Fruit fly (Drosophila melanogaster): ENCODE results near the gene myd.

The myd gene

DNA sequence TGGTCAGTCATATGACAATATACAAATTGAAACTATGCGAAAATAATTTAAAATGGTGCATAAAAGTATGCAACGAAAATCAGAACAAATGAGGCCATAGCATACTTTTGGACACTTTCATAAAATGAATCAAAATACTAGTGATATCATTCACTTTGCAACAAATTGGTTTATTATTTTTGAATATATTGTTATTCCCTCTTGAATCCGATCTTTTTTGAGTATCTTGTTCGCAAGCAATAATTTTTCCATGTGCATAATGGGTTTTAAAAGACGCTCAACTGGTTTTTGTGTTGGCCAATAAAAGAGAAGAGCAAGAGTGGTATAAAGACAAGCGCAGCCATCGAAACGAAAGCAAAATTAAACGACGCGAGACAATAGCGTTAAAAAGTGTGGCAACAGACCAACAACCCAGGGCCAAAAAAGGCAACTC is 7.3 kb downstream of the myd start (continued):
- TF ChIP-seq salm (tag; optimal IDR thresholded peaks at IDR 0.05) (no peak), Adf1 (GFP tag; IDR thresholded peaks at IDR 0.05) (no peak), Ravus (GFP tag; IDR thresholded peaks at IDR 0.05) (no peak), CG11247 (GFP tag; IDR thresholded peaks at IDR 0.05) (no peak), HLHmδ (GFP tag; optimal IDR thresholded peaks at IDR 0.05) (no peak), amos (GFP tag; IDR thresholded peaks at IDR 0.05; ENCODE audit: partially characterized antibody) (no peak), NC2α (GFP tag; optimal IDR thresholded peaks at IDR 0.05) (no peak), esg (GFP tag; conservative IDR thresholded peaks at IDR 0.05) (0 out of 2 replicates have a peak, but pooled peaks have one; percentile 9), CG7928 (GFP tag; optimal IDR thresholded peaks at IDR 0.05) (no peak), Dll (GFP tag; IDR thresholded peaks at IDR 0.05; ENCODE audit: partially characterized antibody) (no peak), Dip2 (GFP tag; IDR thresholded peaks at IDR 0.05) (no peak), CG8089 (GFP tag; optimal IDR thresholded peaks at IDR 0.05) (no peak), Hsf (GFP tag; optimal IDR thresholded peaks at IDR 0.05) (peak; percentile 18), CG17359 (tag; optimal IDR thresholded peaks at IDR 0.05) (peak; percentile 10), CG9876 (GFP tag; optimal IDR thresholded peaks at IDR 0.05) (no peak), CG15073 (GFP tag; optimal IDR thresholded peaks at IDR 0.05) (no peak), CG6683 (GFP tag; optimal IDR thresholded peaks at IDR 0.05) (no peak), Antp (GFP tag; optimal IDR thresholded peaks at IDR 0.05) (no peak), ash1 (GFP tag; optimal IDR thresholded peaks at IDR 0.05) (no peak), CG5953 (GFP tag; IDR thresholded peaks at IDR 0.05) (no peak), Trl (optimal IDR thresholded peaks at IDR 0.05) (no peak), Trl (GFP tag; optimal IDR thresholded peaks at IDR 0.05) (no peak), CG14860 (GFP tag; IDR thresholded peaks at IDR 0.05; ENCODE audit: partially characterized antibody) (no peak), gcm (GFP tag; optimal IDR thresholded peaks at IDR 0.05) (no peak), CG14965 (GFP tag; optimal IDR thresholded peaks at IDR 0.05; ENCODE audit: borderline replicate concordance) (no peak), CG1603 (tag; optimal IDR thresholded peaks at IDR 0.05) (peak; percentile 10), ewg (GFP tag; optimal IDR thresholded peaks at IDR 0.05) (no peak), ken (GFP tag; IDR thresholded peaks at IDR 0.05) (no peak), ems (GFP tag; optimal IDR thresholded peaks at IDR 0.05) (no peak), CG11398 (GFP tag; optimal IDR thresholded peaks at IDR 0.05) (no peak), CG15696 (tag; optimal IDR thresholded peaks at IDR 0.05) (no peak), fd3F (GFP tag; optimal IDR thresholded peaks at IDR 0.05) (peak; percentile 22), CG13424 (tag; optimal IDR thresholded peaks at IDR 0.05) (peak; percentile 63), Doc2 (GFP tag; IDR thresholded peaks at IDR 0.05) (no peak), zf30C (GFP tag; optimal IDR thresholded peaks at IDR 0.05) (no peak), CG10147 (GFP tag; optimal IDR thresholded peaks at IDR 0.05) (peak; percentile 11), jumu (GFP tag; optimal IDR thresholded peaks at IDR 0.05) (no peak), CG31441 (GFP tag; IDR thresholded peaks at IDR 0.05) (0 out of 2 replicates have a peak, but pooled peaks have one; percentile 15), CG4282 (GFP tag; optimal IDR thresholded peaks at IDR 0.05) (no peak), Abd-B (GFP tag; optimal IDR thresholded peaks at IDR 0.05) (no peak), repo (GFP tag; optimal IDR thresholded peaks at IDR 0.05) (no peak), CG4328 (GFP tag; optimal IDR thresholded peaks at IDR 0.05) (no peak), lola (GFP tag; optimal IDR thresholded peaks at IDR 0.05) (no peak), dm (GFP tag; optimal IDR thresholded peaks at IDR 0.05) (no peak), tgo (GFP tag; IDR thresholded peaks at IDR 0.05) (no peak), zfh1 (GFP tag; IDR thresholded peaks at IDR 0.05) (no peak), MESR4 (GFP tag; optimal IDR thresholded peaks at IDR 0.05) (no peak), Ets65A (GFP tag) (no peak), nmo (GFP tag; optimal IDR thresholded peaks at IDR 0.05) (no peak), CG14050 (GFP tag; IDR thresholded peaks at IDR 0.05) (no peak), PHDP (tag; optimal IDR thresholded peaks at IDR 0.05) (peak; percentile 26), CG33557 (GFP tag; optimal IDR thresholded peaks at IDR 0.05) (no peak)
